Worm (Caenorhabditis elegans) whole organism, L2 larva: ENCODE results near the gene R09H10.1.

ENCODE experiments used
- R02D3.7 ChIP-seq: fragments of 150-350 bp; optimal IDR thresholded peaks from 2 replicates; lab custom pipeline; 2014; ENCODE audit warnings: missing biosample characterization, missing genetic modification characterization
- ceh-82 ChIP-seq: fragments of 150-350 bp; optimal IDR thresholded peaks from 2 replicates; lab custom pipeline; 2014; ENCODE audit warnings: missing biosample characterization, missing genetic modification characterization
- nhr-77 ChIP-seq: fragments of 150-350 bp; optimal IDR thresholded peaks from 2 replicates; lab custom pipeline; 2014; ENCODE audit warnings: missing biosample characterization, missing genetic modification characterization
- snpc-4 ChIP-seq: fragments of 150-350 bp; optimal IDR thresholded peaks from 2 replicates; lab custom pipeline; 2014; ENCODE audit warnings: missing biosample characterization, missing genetic modification characterization
- unc-62 ChIP-seq: fragments of 150-350 bp; optimal IDR thresholded peaks from 2 replicates; lab custom pipeline; 2014; ENCODE audit warnings: missing biosample characterization, missing genetic modification reagents, missing genetic modification characterization
- zag-1 ChIP-seq: fragments of 150-350 bp; optimal IDR thresholded peaks from 2 replicates; lab custom pipeline; 2014; ENCODE audit warnings: missing biosample characterization, missing genetic modification characterization
- ztf-11 ChIP-seq: sonication (generic microtip); optimal IDR thresholded peaks from 2 replicates; lab custom pipeline; 2017; ENCODE audit warnings: missing biosample characterization, missing genetic modification characterization

- TF ChIP-seq unc-62 (GFP tag; lab: Kevin White, UChicago) (no peak), nhr-77 (tag; lab: Kevin White, UChicago) (no peak), zag-1 (tag; lab: Kevin White, UChicago) (no peak), ztf-11 (tag; lab: Kevin White, UChicago) (no peak), snpc-4 (tag; lab: Kevin White, UChicago) (no peak), ceh-82 (tag; lab: Kevin White, UChicago) (no peak), R02D3.7 (tag; lab: Kevin White, UChicago) (no peak)
Observed at ce11 chrIV:10561605-10562004, 38.5 kb upstream of the R09H10.1 start, which contains the start of gene him-8.
